Worm (Caenorhabditis elegans) whole organism, late embryonic: ENCODE results near the gene nhr-9.

ENCODE experiments used
- C08G9.2 ChIP-seq: sonication (generic microtip); optimal IDR thresholded peaks from 2 replicates; lab custom pipeline; 2016; ENCODE audit warnings: mild to moderate bottlenecking, missing genetic modification characterization, moderate library complexity, missing compliant biosample characterization
- C38D4.7 ChIP-seq: fragments of 200-800 bp; sonication (Bioruptor generic); optimal IDR thresholded peaks from 2 replicates; lab custom pipeline; 2018; ENCODE audit warnings: mild to moderate bottlenecking, missing genetic modification characterization, moderate library complexity, missing compliant biosample characterization
- F13H6.1 ChIP-seq: sonication (generic microtip); optimal IDR thresholded peaks from 2 replicates; lab custom pipeline; 2016; ENCODE audit warnings: missing genetic modification characterization, missing compliant biosample characterization
- K02D7.2 ChIP-seq: sonication (generic microtip); optimal IDR thresholded peaks from 2 replicates; lab custom pipeline; 2017; ENCODE audit warnings: mild to moderate bottlenecking, missing genetic modification characterization, missing compliant biosample characterization
- T23F11.4 ChIP-seq: fragments of 200-800 bp; sonication (Bioruptor generic); optimal IDR thresholded peaks from 2 replicates; lab custom pipeline; 2018; ENCODE audit warnings: mild to moderate bottlenecking, missing genetic modification characterization, missing compliant biosample characterization
- Y22D7AL.16 ChIP-seq: sonication (generic microtip); optimal IDR thresholded peaks from 2 replicates; lab custom pipeline; 2016; ENCODE audit warnings: missing genetic modification characterization, missing compliant biosample characterization
- ahr-1 ChIP-seq: sonication (generic microtip); optimal IDR thresholded peaks from 2 replicates; lab custom pipeline; 2016; ENCODE audit warnings: missing genetic modification characterization, missing compliant biosample characterization
- ceh-18 ChIP-seq: sonication (generic microtip); optimal IDR thresholded peaks from 2 replicates; lab custom pipeline; 2016; ENCODE audit warnings: missing genetic modification characterization, missing compliant biosample characterization
- ceh-24 ChIP-seq: sonication (generic microtip); optimal IDR thresholded peaks from 2 replicates; lab custom pipeline; 2016; ENCODE audit warnings: mild to moderate bottlenecking, missing genetic modification characterization, missing compliant biosample characterization
- ceh-30 ChIP-seq: fragments of 150-350 bp; optimal IDR thresholded peaks from 2 replicates; lab custom pipeline; 2014; ENCODE audit warnings: missing biosample characterization, missing genetic modification characterization
- ceh-31 ChIP-seq: sonication (generic microtip); optimal IDR thresholded peaks from 2 replicates; lab custom pipeline; 2016; ENCODE audit warnings: missing genetic modification characterization, missing compliant biosample characterization
- ceh-45 ChIP-seq: fragments of 200-800 bp; sonication (Bioruptor generic); IDR thresholded peaks from 2 replicates; pipeline ENCODE4 v1.3.6; 2022; ENCODE audit warnings: missing genetic modification reagents, missing genetic modification characterization, missing compliant biosample characterization
- ceh-48 ChIP-seq: sonication (generic microtip); optimal IDR thresholded peaks from 2 replicates; lab custom pipeline; 2016; ENCODE audit warnings: missing genetic modification characterization, inconsistent platforms, missing compliant biosample characterization
- ceh-6 ChIP-seq: fragments of 200-800 bp; sonication (Bioruptor generic); optimal IDR thresholded peaks from 2 replicates; lab custom pipeline; 2018; ENCODE audit warnings: mild to moderate bottlenecking, missing genetic modification characterization, missing compliant biosample characterization
- ceh-9 ChIP-seq: sonication (generic microtip); optimal IDR thresholded peaks from 2 replicates; lab custom pipeline; 2016; ENCODE audit warnings: mild to moderate bottlenecking, missing genetic modification characterization, inconsistent platforms, missing compliant biosample characterization
- dmd-4 ChIP-seq: sonication (generic microtip); optimal IDR thresholded peaks from 2 replicates; lab custom pipeline; 2016; ENCODE audit warnings: borderline replicate concordance, missing genetic modification characterization, missing compliant biosample characterization
- elt-4 ChIP-seq: sonication (generic microtip); optimal IDR thresholded peaks from 2 replicates; lab custom pipeline; 2016; ENCODE audit warnings: missing genetic modification characterization, missing compliant biosample characterization
- ets-4 ChIP-seq: sonication (generic microtip); optimal IDR thresholded peaks from 2 replicates; lab custom pipeline; 2016; ENCODE audit warnings: missing genetic modification characterization, missing compliant biosample characterization
- fax-1 ChIP-seq: sonication (generic microtip); optimal IDR thresholded peaks from 2 replicates; lab custom pipeline; 2016; ENCODE audit warnings: missing genotype, missing genetic modification characterization, missing compliant biosample characterization
- fkh-6 ChIP-seq: sonication (generic microtip); optimal IDR thresholded peaks from 2 replicates; lab custom pipeline; 2016; ENCODE audit warnings: missing genetic modification characterization, missing compliant biosample characterization
- gmeb-2 ChIP-seq: sonication (generic microtip); optimal IDR thresholded peaks from 2 replicates; lab custom pipeline; 2016; ENCODE audit warnings: missing genetic modification characterization, inconsistent platforms, missing compliant biosample characterization
- lim-6 ChIP-seq: sonication (generic microtip); optimal IDR thresholded peaks from 2 replicates; lab custom pipeline; 2016; ENCODE audit warnings: missing genetic modification characterization, missing compliant biosample characterization
- lin-11 ChIP-seq: fragments of 200-800 bp; sonication (Bioruptor generic); optimal IDR thresholded peaks from 2 replicates; lab custom pipeline; 2018; ENCODE audit warnings: mild to moderate bottlenecking, missing genetic modification characterization, missing compliant biosample characterization
- mec-3 ChIP-seq: sonication (generic microtip); optimal IDR thresholded peaks from 2 replicates; lab custom pipeline; 2016; ENCODE audit warnings: borderline replicate concordance, missing genetic modification characterization, missing compliant biosample characterization
- npax-4 ChIP-seq: sonication (generic microtip); optimal IDR thresholded peaks from 2 replicates; lab custom pipeline; 2016; ENCODE audit warnings: missing genetic modification characterization, missing compliant biosample characterization
- odd-2 ChIP-seq: sonication (generic microtip); optimal IDR thresholded peaks from 2 replicates; lab custom pipeline; 2017; ENCODE audit warnings: antibody characterized with exemption, mild to moderate bottlenecking, missing genetic modification characterization, missing compliant biosample characterization
- pax-1 ChIP-seq: fragments of 150-350 bp; optimal IDR thresholded peaks from 2 replicates; lab custom pipeline; 2014; ENCODE audit warnings: missing biosample characterization, missing genetic modification characterization
- pha-4 ChIP-seq: fragments of 150-350 bp; optimal IDR thresholded peaks from 2 replicates; lab custom pipeline; 2018; ENCODE audit warnings: missing biosample characterization, missing genetic modification reagents, missing genetic modification characterization
- pros-1 ChIP-seq: fragments of 150-350 bp; optimal IDR thresholded peaks from 2 replicates; lab custom pipeline; 2014; ENCODE audit warnings: missing biosample characterization, missing genetic modification reagents, missing genetic modification characterization
- ref-2 ChIP-seq: sonication (generic microtip); optimal IDR thresholded peaks from 2 replicates; lab custom pipeline; 2016; ENCODE audit warnings: missing genetic modification characterization, missing compliant biosample characterization
- sox-4 ChIP-seq: sonication (generic microtip); optimal IDR thresholded peaks from 2 replicates; lab custom pipeline; 2017; ENCODE audit warnings: mild to moderate bottlenecking, missing genetic modification characterization, inconsistent platforms, missing compliant biosample characterization
- tbx-2 ChIP-seq: sonication (generic microtip); optimal IDR thresholded peaks from 2 replicates; lab custom pipeline; 2016; ENCODE audit warnings: missing genetic modification characterization, missing compliant biosample characterization
- tbx-7 ChIP-seq: sonication (generic microtip); optimal IDR thresholded peaks from 2 replicates; lab custom pipeline; 2016; ENCODE audit warnings: missing genotype, missing genetic modification characterization, missing compliant biosample characterization
- unc-42 ChIP-seq: sonication (generic microtip); optimal IDR thresholded peaks from 2 replicates; lab custom pipeline; 2016; ENCODE audit warnings: missing genotype, missing genetic modification characterization, missing compliant biosample characterization
- unc-55 ChIP-seq: sonication (generic microtip); optimal IDR thresholded peaks from 2 replicates; lab custom pipeline; 2017; ENCODE audit warnings: missing biosample characterization, missing genetic modification reagents, missing genetic modification characterization
- unc-86 ChIP-seq: sonication (generic microtip); optimal IDR thresholded peaks from 2 replicates; lab custom pipeline; 2016; ENCODE audit warnings: missing genetic modification characterization, missing compliant biosample characterization
- ztf-16 ChIP-seq: sonication (generic microtip); optimal IDR thresholded peaks from 2 replicates; lab custom pipeline; 2017; ENCODE audit warnings: missing genetic modification characterization, missing compliant biosample characterization

The nhr-9 gene

DNA sequence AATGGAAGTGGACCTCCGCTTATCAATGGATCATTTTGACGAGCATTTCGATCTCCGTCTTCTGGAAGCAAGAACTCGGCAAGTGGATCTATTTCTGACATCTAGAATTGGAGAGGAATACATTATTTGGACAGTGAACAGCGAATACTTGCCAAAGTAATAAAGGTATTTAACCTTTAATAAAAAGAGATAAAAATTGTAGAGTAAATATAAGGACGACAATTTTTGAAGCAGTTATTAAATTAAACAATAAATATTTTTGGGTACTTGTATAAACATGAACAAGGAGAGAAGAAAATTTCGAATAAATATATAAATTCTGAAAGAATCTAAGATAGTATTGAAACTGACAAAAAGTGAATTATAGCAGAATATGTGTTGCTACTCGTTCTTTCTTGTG, 22.8 kb upstream of the nhr-9 start, which contains the start of gene lin-37:
Gene lin-37, minus strand, starts transcription at position 101 of the 400 bp plus-strand sequence.
- TF ChIP-seq npax-4 (tag; lab: Kevin White, UChicago) (no peak), T23F11.4 (GFP tag; lab: Kevin White, UChicago) (no peak), ceh-9 (tag; lab: Kevin White, UChicago) (no peak), ztf-16 (tag; lab: Kevin White, UChicago) (no peak), sox-4 (no peak), C38D4.7 (GFP tag; lab: Kevin White, UChicago) (no peak), ets-4 (no peak), pros-1 (no peak), odd-2 (tag; lab: Kevin White, UChicago) (no peak), fax-1 (no peak), tbx-2 (tag; lab: Kevin White, UChicago) (no peak)

DNA sequence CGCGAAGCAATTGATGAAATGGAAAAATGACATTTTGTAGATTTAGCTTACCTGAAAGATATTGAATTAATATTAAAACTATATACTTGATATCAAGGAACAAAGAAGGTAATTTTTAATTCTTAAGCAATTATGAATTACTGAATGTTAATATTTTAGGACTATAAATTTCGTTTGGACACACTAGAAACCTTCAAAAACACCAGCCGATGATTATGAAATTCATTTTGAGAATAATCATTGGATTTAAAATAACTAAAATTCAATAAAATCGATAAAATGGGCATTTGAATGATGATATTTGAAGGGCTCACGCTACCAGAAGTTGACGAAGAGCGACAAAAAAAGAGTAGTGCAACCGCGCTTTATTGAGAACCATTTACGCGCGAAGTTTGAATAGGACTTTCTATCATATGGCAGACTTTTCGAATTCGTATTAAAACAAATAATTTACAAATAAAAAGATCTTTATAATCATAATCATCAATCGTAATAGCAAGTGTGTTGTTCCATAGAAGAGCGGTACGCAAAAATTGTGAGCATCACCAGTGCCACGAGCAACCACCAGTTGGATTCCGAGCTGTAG, 21.4 kb upstream of the nhr-9 start, which contains the start of gene ZK418.5:
Gene ZK418.5, minus strand, starts transcription at position 51 of the 586 bp plus-strand sequence.
- TF ChIP-seq tbx-2 (tag; lab: Kevin White, UChicago) (no peak), ceh-48 (tag; lab: Kevin White, UChicago) (peak; percentile 2), unc-55 (no peak)

DNA sequence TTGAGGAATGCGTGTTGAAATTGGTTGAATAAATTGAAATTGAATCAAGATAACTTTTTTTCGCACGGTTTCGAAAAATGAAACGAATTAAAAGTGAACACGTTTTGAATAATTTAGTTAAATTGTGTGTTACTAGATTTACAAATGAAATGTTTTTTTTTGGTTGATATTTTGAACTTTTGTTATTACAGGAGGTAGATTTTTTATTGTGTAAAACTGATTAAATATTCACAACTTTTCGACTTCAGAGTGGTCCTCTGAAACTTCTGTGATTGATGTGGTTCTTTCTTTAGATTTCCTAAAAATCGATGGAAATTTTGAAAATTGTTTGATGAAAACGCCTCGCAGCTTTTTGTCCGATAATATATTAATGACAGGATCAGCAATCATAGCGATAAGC, 18.9 kb upstream of the nhr-9 start, which contains the start of gene ZK418.13:
Gene ZK418.13, minus strand, starts transcription at position 101 of the 400 bp plus-strand sequence.
- TF ChIP-seq ahr-1 (tag; lab: Kevin White, UChicago): no peak
- TF ChIP-seq ceh-30 (tag; lab: Kevin White, UChicago): no peak
- TF ChIP-seq Y22D7AL.16 (tag; lab: Kevin White, UChicago): no peak
- TF ChIP-seq C08G9.2 (tag; lab: Kevin White, UChicago): no peak
- TF ChIP-seq T23F11.4 (GFP tag; lab: Kevin White, UChicago): no peak
- no peak for TF ChIP-seq C38D4.7 (GFP tag; lab: Kevin White, UChicago)
- no peak for TF ChIP-seq pros-1
- no peak for TF ChIP-seq ets-4
- no peak for TF ChIP-seq unc-42 (tag; lab: Kevin White, UChicago)
- TF ChIP-seq ceh-31: no peak
- no peak for TF ChIP-seq fkh-6 (tag; lab: Kevin White, UChicago)
- no peak for TF ChIP-seq lim-6 (tag; lab: Kevin White, UChicago)
- no peak for TF ChIP-seq mec-3 (tag; lab: Kevin White, UChicago)
- no peak for TF ChIP-seq ceh-24 (tag; lab: Kevin White, UChicago)
- no peak for TF ChIP-seq ceh-6 (GFP tag; lab: Kevin White, UChicago)
- TF ChIP-seq tbx-2 (tag; lab: Kevin White, UChicago): no peak
- TF ChIP-seq pax-1 (tag; lab: Kevin White, UChicago): no peak

DNA sequence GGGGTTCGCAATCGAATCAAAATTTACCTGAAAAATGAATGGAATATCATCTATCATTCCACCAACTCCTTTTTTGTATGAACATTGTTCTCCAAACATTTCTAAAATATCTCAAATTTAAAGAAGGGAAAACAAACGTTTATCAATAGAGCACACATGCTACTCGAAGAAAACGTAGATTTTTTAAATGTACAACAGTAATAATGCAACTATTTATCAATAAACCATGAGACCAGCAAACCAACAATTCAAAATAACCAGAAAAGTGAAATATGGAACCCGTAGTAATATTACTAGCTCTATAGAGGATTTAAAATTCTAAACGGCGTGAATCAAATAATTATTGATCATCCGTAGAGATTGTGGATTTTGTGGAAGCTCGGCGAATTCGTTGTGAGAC, 16.5 kb upstream of the nhr-9 start, which contains the start of gene ZK418.6:
Gene ZK418.6, minus strand, starts transcription at position 101 of the 400 bp plus-strand sequence.
- TF ChIP-seq lin-11 (tag; lab: Kevin White, UChicago): no peak
- no peak for TF ChIP-seq C38D4.7 (GFP tag; lab: Kevin White, UChicago)
- no peak for TF ChIP-seq dmd-4
- TF ChIP-seq sox-4: no peak
- TF ChIP-seq unc-86 (tag; lab: Kevin White, UChicago): no peak
- TF ChIP-seq gmeb-2 (tag; lab: Kevin White, UChicago): no peak
- TF ChIP-seq elt-4: no peak
- no peak for TF ChIP-seq ceh-31
- no peak for TF ChIP-seq ceh-18 (tag; lab: Kevin White, UChicago)
- TF ChIP-seq K02D7.2 (tag; lab: Kevin White, UChicago): no peak
- no peak for TF ChIP-seq ref-2
- TF ChIP-seq tbx-2 (tag; lab: Kevin White, UChicago): no peak
- TF ChIP-seq mec-3 (tag; lab: Kevin White, UChicago): no peak
- no peak for TF ChIP-seq ceh-45 (GFP tag; lab: Robert Waterston, UW)
- TF ChIP-seq pha-4: no peak
- TF ChIP-seq F13H6.1 (tag; lab: Kevin White, UChicago): no peak
- TF ChIP-seq ahr-1 (tag; lab: Kevin White, UChicago): no peak
- TF ChIP-seq tbx-7 (tag; lab: Kevin White, UChicago): no peak
